Worm (Caenorhabditis elegans) whole organism, L2 larva: ENCODE data around the gene W05B10.3.

Source experiments
- ceh-82 ChIP-seq: fragments of 150-350 bp; optimal IDR thresholded peaks from 2 replicates; lab custom pipeline; 2014; ENCODE audit warnings: missing biosample characterization, missing genetic modification characterization
- elt-1 ChIP-seq: fragments of 150-350 bp; optimal IDR thresholded peaks from 2 replicates; lab custom pipeline; 2014; ENCODE audit warnings: missing biosample characterization, missing genetic modification characterization
- elt-3 ChIP-seq: sonication (generic microtip); optimal IDR thresholded peaks from 2 replicates; lab custom pipeline; 2017; ENCODE audit warnings: missing biosample characterization, missing genetic modification characterization
- fos-1 ChIP-seq: fragments of 150-350 bp; optimal IDR thresholded peaks from 2 replicates; lab custom pipeline; 2014; ENCODE audit warnings: missing biosample characterization, missing genetic modification characterization
- nhr-129 ChIP-seq: fragments of 150-350 bp; optimal IDR thresholded peaks from 2 replicates; lab custom pipeline; 2014; ENCODE audit warnings: missing biosample characterization, missing genetic modification characterization
- nhr-77 ChIP-seq: fragments of 150-350 bp; optimal IDR thresholded peaks from 2 replicates; lab custom pipeline; 2014; ENCODE audit warnings: missing biosample characterization, missing genetic modification characterization
- snpc-4 ChIP-seq: fragments of 150-350 bp; optimal IDR thresholded peaks from 2 replicates; lab custom pipeline; 2014; ENCODE audit warnings: missing biosample characterization, missing genetic modification characterization
- unc-55 ChIP-seq: fragments of 150-350 bp; sonication (generic microtip); optimal IDR thresholded peaks from 3 replicates; lab custom pipeline; 2014; ENCODE audit warnings: missing biosample characterization, missing genetic modification reagents, missing genetic modification characterization

- TF ChIP-seq snpc-4 (no peak), fos-1 (tag; lab: Kevin White, UChicago) (no peak), nhr-77 (tag; lab: Kevin White, UChicago) (no peak), nhr-129 (tag; lab: Kevin White, UChicago) (no peak), elt-3 (no peak), unc-55 (GFP tag; lab: Kevin White, UChicago) (no peak), elt-1 (tag; lab: Kevin White, UChicago) (no peak), ceh-82 (tag; lab: Kevin White, UChicago) (no peak)
These were observed 9.1 kb upstream of the W05B10.3 start, which contains the start of gene srx-116 for ce11 chrV:12670607-12671006.
